Worm (Caenorhabditis elegans): Measurements from ENCODE around the gene faah-1.

faah-1 gene

ce11 chrIV:8130131-8130611 is 29.0 kb upstream of the faah-1 start, which contains the start of the genes ndub-11 and moc-3:
TSS of gene ndub-11 (minus strand) at chrIV:8130231.
TSS of gene moc-3 (plus strand) at chrIV:8130561.
- TF ChIP-seq fkh-10 (GFP tag; optimal IDR thresholded peaks at IDR 0.05) (no peak), fax-1 (tag; optimal IDR thresholded peaks at IDR 0.05) (no peak), hlh-6 (tag; optimal IDR thresholded peaks at IDR 0.05) (no peak), nhr-232 (tag; optimal IDR thresholded peaks at IDR 0.05) (no peak), sdc-2 (tag; optimal IDR thresholded peaks at IDR 0.05) (no peak), pha-4 (tag; optimal IDR thresholded peaks at IDR 0.05) (no peak), nhr-11 (tag; optimal IDR thresholded peaks at IDR 0.05) (no peak), sox-2 (GFP tag; IDR thresholded peaks at IDR 0.05) (no peak), hlh-8 (tag; optimal IDR thresholded peaks at IDR 0.05) (no peak), npax-4 (tag; optimal IDR thresholded peaks at IDR 0.05) (no peak), dve-1 (tag; optimal IDR thresholded peaks at IDR 0.05) (no peak), pha-2 (tag; optimal IDR thresholded peaks at IDR 0.05) (no peak), eyg-1 (tag; optimal IDR thresholded peaks at IDR 0.05) (no peak), F13H6.1 (tag; optimal IDR thresholded peaks at IDR 0.05) (no peak), elt-4 (tag; optimal IDR thresholded peaks at IDR 0.05) (no peak), ceh-34 (tag; optimal IDR thresholded peaks at IDR 0.05) (no peak), pag-3 (tag; optimal IDR thresholded peaks at IDR 0.05; ENCODE audit: borderline replicate concordance) (no peak), ets-4 (tag; optimal IDR thresholded peaks at IDR 0.05) (no peak), ceh-48 (tag; optimal IDR thresholded peaks at IDR 0.05) (no peak)

DNA sequence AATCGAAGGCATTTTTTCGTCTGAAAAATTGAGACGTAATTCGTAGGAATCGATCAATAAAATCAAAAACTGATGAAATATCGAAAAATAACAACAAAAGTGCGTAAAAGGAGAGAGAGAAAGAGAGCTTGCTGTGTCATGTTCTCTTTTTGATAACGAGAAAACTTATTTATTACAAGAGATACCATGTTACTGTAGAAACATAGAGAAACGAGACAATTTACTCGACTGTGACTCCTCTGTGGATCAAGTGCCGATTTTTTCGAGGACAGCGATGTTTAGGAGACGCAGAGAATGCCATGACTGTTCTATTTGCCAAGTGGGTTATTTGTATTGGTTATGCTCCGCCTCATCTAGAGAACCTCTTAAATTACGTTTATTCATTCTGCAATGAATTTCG is 25.7 kb upstream of the faah-1 start, which contains the start of gene sph-1:
Gene sph-1 (minus strand): TSS at position 23 of the 400 bp plus-strand sequence.
- peak; percentile 74 for TF ChIP-seq pax-1 (tag; optimal IDR thresholded peaks at IDR 0.05)
- TF ChIP-seq nhr-11 (tag; optimal IDR thresholded peaks at IDR 0.05), result no peak
- TF ChIP-seq C38D4.7 (GFP tag; optimal IDR thresholded peaks at IDR 0.05), result no peak
- peak; percentile 31 for TF ChIP-seq dve-1 (tag; optimal IDR thresholded peaks at IDR 0.05)
- peak; percentile 58 for TF ChIP-seq elt-2 (tag; optimal IDR thresholded peaks at IDR 0.05)
- no peak for TF ChIP-seq ama-1 (optimal IDR thresholded peaks at IDR 0.05)

ce11 chrIV:8136005-8136512 is 23.1 kb upstream of the faah-1 start, which contains the start of the genes isp-1 and islo-1:
TSS of gene isp-1 (minus strand) at chrIV:8136055.
TSS of gene islo-1 (plus strand) at chrIV:8136389.
- TF ChIP-seq ceh-31 (tag; optimal IDR thresholded peaks at IDR 0.05) (peak; percentile 55), ceh-18 (tag; optimal IDR thresholded peaks at IDR 0.05) (peak; percentile 79), ref-2 (tag; optimal IDR thresholded peaks at IDR 0.05) (peak; percentile 56), tbx-2 (tag; optimal IDR thresholded peaks at IDR 0.05) (peak; percentile 55), nhr-11 (tag; optimal IDR thresholded peaks at IDR 0.05) (no peak), pros-1 (tag; optimal IDR thresholded peaks at IDR 0.05) (no peak), nfya-1 (tag; optimal IDR thresholded peaks at IDR 0.05) (peak; percentile 60), C38D4.7 (GFP tag; optimal IDR thresholded peaks at IDR 0.05) (no peak), ceh-34 (tag; optimal IDR thresholded peaks at IDR 0.05) (peak; percentile 34), che-1 (tag; optimal IDR thresholded peaks at IDR 0.05) (no peak), sox-4 (tag; optimal IDR thresholded peaks at IDR 0.05) (no peak), pat-9 (tag; optimal IDR thresholded peaks at IDR 0.05) (no peak), ets-4 (tag; optimal IDR thresholded peaks at IDR 0.05) (no peak), elt-2 (tag; optimal IDR thresholded peaks at IDR 0.05) (peak; percentile 36), unc-55 (GFP tag; optimal IDR thresholded peaks at IDR 0.05) (peak; percentile 17), hlh-30 (tag; optimal IDR thresholded peaks at IDR 0.05; ENCODE audit: insufficient read depth) (peak; percentile 41), unc-42 (tag; optimal IDR thresholded peaks at IDR 0.05) (peak; percentile 4), sdc-2 (tag; optimal IDR thresholded peaks at IDR 0.05) (no peak), rnt-1 (tag; optimal IDR thresholded peaks at IDR 0.05) (peak; percentile 50)

ce11 chrIV:8136548-8136947 is 22.6 kb upstream of the faah-1 start:
- TF ChIP-seq gmeb-2 (tag; optimal IDR thresholded peaks at IDR 0.05), result no peak
- no peak for TF ChIP-seq rnt-1 (tag; optimal IDR thresholded peaks at IDR 0.05)
- no peak for TF ChIP-seq pha-2 (tag; optimal IDR thresholded peaks at IDR 0.05)
- no peak for TF ChIP-seq hlh-6 (tag; optimal IDR thresholded peaks at IDR 0.05)
- no peak for TF ChIP-seq ceh-24 (tag; optimal IDR thresholded peaks at IDR 0.05)
- TF ChIP-seq nfya-1 (tag; optimal IDR thresholded peaks at IDR 0.05), result no peak
- TF ChIP-seq hlh-13 (GFP tag; optimal IDR thresholded peaks at IDR 0.05), result no peak
- no peak for TF ChIP-seq ahr-1 (tag; optimal IDR thresholded peaks at IDR 0.05)
- TF ChIP-seq lim-6 (tag; optimal IDR thresholded peaks at IDR 0.05), result no peak
- no peak for TF ChIP-seq pros-1 (tag; optimal IDR thresholded peaks at IDR 0.05)
- TF ChIP-seq tbx-7 (tag; optimal IDR thresholded peaks at IDR 0.05), result no peak
- TF ChIP-seq hlh-8 (tag; optimal IDR thresholded peaks at IDR 0.05), result no peak
- TF ChIP-seq ceh-9 (tag; optimal IDR thresholded peaks at IDR 0.05), result no peak
- no peak for TF ChIP-seq zip-5 (tag; optimal IDR thresholded peaks at IDR 0.05)
- no peak for TF ChIP-seq Y22D7AL.16 (tag; optimal IDR thresholded peaks at IDR 0.05)
- no peak for TF ChIP-seq ceh-30 (tag; optimal IDR thresholded peaks at IDR 0.05)
- TF ChIP-seq ceh-18 (tag; optimal IDR thresholded peaks at IDR 0.05), result no peak
